Worm (Caenorhabditis elegans) whole organism, L2 larva: ENCODE results near the gene uig-1.

ENCODE experiments used
- C34F6.9 ChIP-seq: fragments of 150-350 bp; optimal IDR thresholded peaks from 2 replicates; lab custom pipeline; 2014; ENCODE audit warnings: missing biosample characterization, missing genetic modification characterization
- F13H6.1 ChIP-seq: sonication (generic microtip); optimal IDR thresholded peaks from 2 replicates; lab custom pipeline; 2016; ENCODE audit warnings: missing genetic modification characterization, missing compliant biosample characterization
- R02D3.7 ChIP-seq: fragments of 150-350 bp; optimal IDR thresholded peaks from 2 replicates; lab custom pipeline; 2014; ENCODE audit warnings: missing biosample characterization, missing genetic modification characterization
- ZK546.5 ChIP-seq: sonication (generic microtip); optimal IDR thresholded peaks from 2 replicates; lab custom pipeline; 2017; ENCODE audit warnings: missing biosample characterization, missing genetic modification characterization
- alr-1 ChIP-seq: fragments of 150-350 bp; optimal IDR thresholded peaks from 2 replicates; lab custom pipeline; 2014; ENCODE audit warnings: missing biosample characterization, missing genetic modification characterization
- ama-1 ChIP-seq: fragments of 150-350 bp; optimal IDR thresholded peaks from 2 replicates; lab custom pipeline; 2018; ENCODE audit warnings: inconsistent platforms
- blmp-1 ChIP-seq: sonication (generic microtip); optimal IDR thresholded peaks from 2 replicates; lab custom pipeline; 2017; ENCODE audit warnings: missing genetic modification characterization, mild to moderate bottlenecking, missing compliant biosample characterization, antibody characterized with exemption, moderate library complexity; ENCODE audit not compliant: insufficient read depth
- ceh-16 ChIP-seq: fragments of 150-350 bp; optimal IDR thresholded peaks from 2 replicates; lab custom pipeline; 2014; ENCODE audit warnings: missing biosample characterization, missing genetic modification characterization
- crh-2 ChIP-seq: sonication (generic microtip); optimal IDR thresholded peaks from 2 replicates; lab custom pipeline; 2017; ENCODE audit warnings: missing biosample characterization, missing genetic modification characterization
- dmd-4 ChIP-seq: sonication (generic microtip); optimal IDR thresholded peaks from 2 replicates; lab custom pipeline; 2017; ENCODE audit warnings: missing biosample characterization, missing genetic modification characterization
- egl-27 ChIP-seq: sonication (generic microtip); optimal IDR thresholded peaks from 3 replicates; lab custom pipeline; 2017; ENCODE audit warnings: missing biosample characterization, missing genetic modification reagents, missing genetic modification characterization
- elt-1 ChIP-seq: fragments of 150-350 bp; optimal IDR thresholded peaks from 2 replicates; lab custom pipeline; 2014; ENCODE audit warnings: missing biosample characterization, missing genetic modification characterization
- elt-3 ChIP-seq: sonication (generic microtip); optimal IDR thresholded peaks from 2 replicates; lab custom pipeline; 2017; ENCODE audit warnings: missing biosample characterization, missing genetic modification characterization
- fos-1 ChIP-seq: fragments of 150-350 bp; optimal IDR thresholded peaks from 2 replicates; lab custom pipeline; 2014; ENCODE audit warnings: missing biosample characterization, missing genetic modification characterization
- gmeb-1 ChIP-seq: fragments of 150-350 bp; optimal IDR thresholded peaks from 2 replicates; lab custom pipeline; 2014; ENCODE audit warnings: missing biosample characterization, missing genetic modification characterization
- lin-13 ChIP-seq: fragments of 150-350 bp; optimal IDR thresholded peaks from 2 replicates; lab custom pipeline; 2014; ENCODE audit warnings: missing biosample characterization, missing genetic modification reagents, missing genetic modification characterization
- lin-39 ChIP-seq: fragments of 150-350 bp; optimal IDR thresholded peaks from 2 replicates; lab custom pipeline; 2014; ENCODE audit warnings: missing biosample characterization, missing genetic modification reagents, missing genetic modification characterization
- lsy-2 ChIP-seq, 2 experiments: fragments of 150-350 bp in 1 of 2; sonication (generic microtip) in 1 of 2; optimal IDR thresholded peaks; 2 replicates each; lab custom pipeline; 2014 to 2017; ENCODE audit warnings: missing biosample characterization in 2 of 2, missing genetic modification characterization in 2 of 2
- mab-5 ChIP-seq: fragments of 150-350 bp; optimal IDR thresholded peaks from 2 replicates; lab custom pipeline; 2014; ENCODE audit warnings: missing biosample characterization, missing genetic modification characterization
- mdl-1 ChIP-seq, 2 experiments: fragments of 150-350 bp in 1 of 2; sonication (generic microtip) in 1 of 2; optimal IDR thresholded peaks; 2 replicates each; lab custom pipeline; 2017; ENCODE audit warnings: missing biosample characterization in 2 of 2, missing genetic modification characterization in 2 of 2
- nhr-11 ChIP-seq: fragments of 150-350 bp; optimal IDR thresholded peaks from 2 replicates; lab custom pipeline; 2014; ENCODE audit warnings: missing biosample characterization, missing genetic modification characterization
- nhr-12 ChIP-seq: fragments of 150-350 bp; optimal IDR thresholded peaks from 2 replicates; lab custom pipeline; 2014; ENCODE audit warnings: missing biosample characterization, missing genetic modification characterization
- nhr-129 ChIP-seq: fragments of 150-350 bp; optimal IDR thresholded peaks from 2 replicates; lab custom pipeline; 2014; ENCODE audit warnings: missing biosample characterization, missing genetic modification characterization
- nhr-21 ChIP-seq: fragments of 150-350 bp; optimal IDR thresholded peaks from 2 replicates; lab custom pipeline; 2014; ENCODE audit warnings: missing biosample characterization, missing genetic modification characterization
- nhr-237 ChIP-seq: fragments of 150-350 bp; optimal IDR thresholded peaks from 2 replicates; lab custom pipeline; 2014; ENCODE audit warnings: missing biosample characterization, missing genetic modification characterization
- nhr-25 ChIP-seq: fragments of 150-350 bp; sonication (generic microtip); optimal IDR thresholded peaks from 3 replicates; lab custom pipeline; 2014; ENCODE audit warnings: missing biosample characterization, missing genetic modification characterization
- nhr-6 ChIP-seq: fragments of 150-350 bp; optimal IDR thresholded peaks from 2 replicates; lab custom pipeline; 2014; ENCODE audit warnings: missing biosample characterization, missing genetic modification characterization
- peb-1 ChIP-seq: fragments of 150-350 bp; optimal IDR thresholded peaks from 2 replicates; lab custom pipeline; 2014; ENCODE audit warnings: missing biosample characterization, missing genetic modification characterization
- skn-1 ChIP-seq: sonication (generic microtip); optimal IDR thresholded peaks from 2 replicates; lab custom pipeline; 2017; ENCODE audit warnings: missing biosample characterization, missing genetic modification characterization
- sma-3 ChIP-seq: sonication (generic microtip); optimal IDR thresholded peaks from 2 replicates; lab custom pipeline; 2016; ENCODE audit warnings: missing genetic modification reagents, missing genetic modification characterization, missing compliant biosample characterization
- sma-9 ChIP-seq, 2 experiments: fragments of 150-350 bp in 1 of 2; sonication (generic microtip) in 1 of 2; optimal IDR thresholded peaks; 2 replicates each; lab custom pipeline; 2014 to 2016; ENCODE audit warnings: missing genetic modification characterization in 2 of 2, mild to moderate bottlenecking in 1 of 2, missing biosample characterization in 1 of 2, missing compliant biosample characterization in 1 of 2, missing genetic modification reagents in 1 of 2, moderate library complexity in 1 of 2
- snpc-4 ChIP-seq: fragments of 150-350 bp; optimal IDR thresholded peaks from 2 replicates; lab custom pipeline; 2014; ENCODE audit warnings: missing biosample characterization, missing genetic modification characterization
- unc-39 ChIP-seq: fragments of 150-350 bp; optimal IDR thresholded peaks from 2 replicates; lab custom pipeline; 2014; ENCODE audit warnings: missing biosample characterization, missing genetic modification characterization
- unc-55 ChIP-seq: fragments of 150-350 bp; sonication (generic microtip); optimal IDR thresholded peaks from 3 replicates; lab custom pipeline; 2014; ENCODE audit warnings: missing biosample characterization, missing genetic modification reagents, missing genetic modification characterization
- unc-62 ChIP-seq: fragments of 150-350 bp; optimal IDR thresholded peaks from 2 replicates; lab custom pipeline; 2014; ENCODE audit warnings: missing biosample characterization, missing genetic modification reagents, missing genetic modification characterization
- ztf-1 ChIP-seq: fragments of 200-800 bp; sonication (Bioruptor generic); conservative IDR thresholded peaks from 2 replicates; pipeline ENCODE4 v1.3.6; 2022; ENCODE audit warnings: missing genetic modification characterization, missing compliant biosample characterization
- ztf-4 ChIP-seq: fragments of 150-350 bp; optimal IDR thresholded peaks from 2 replicates; lab custom pipeline; 2014; ENCODE audit warnings: missing biosample characterization, missing genetic modification characterization

Gene uig-1

DNA sequence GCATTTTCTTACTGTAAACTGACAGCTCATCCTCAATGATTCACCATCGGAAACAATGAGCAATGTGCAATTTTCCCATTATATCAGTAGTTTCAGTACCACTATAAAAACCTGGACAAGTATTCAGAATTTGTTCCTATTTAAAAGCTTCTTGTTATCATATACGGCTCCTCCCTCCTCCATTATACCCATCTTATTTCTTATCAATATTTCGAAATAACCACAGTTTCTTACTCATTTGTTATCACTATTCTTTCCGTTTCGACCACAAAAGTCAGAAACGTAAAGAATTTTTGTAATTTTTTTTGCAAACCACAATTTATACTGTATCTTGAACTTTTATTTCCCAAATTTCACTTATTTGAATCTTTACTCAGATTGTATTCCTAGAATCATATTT, 27.7 kb downstream of the uig-1 start:
- TF ChIP-seq fos-1 (peak; percentile 97), lin-39 (tag; lab: Kevin White, UChicago) (no peak), egl-27 (tag; lab: Kevin White, UChicago) (no peak), crh-2 (tag; lab: Kevin White, UChicago) (peak; percentile 14), lin-13 (GFP tag; lab: Kevin White, UChicago) (no peak), unc-62 (GFP tag; lab: Kevin White, UChicago) (no peak), nhr-129 (tag; lab: Kevin White, UChicago) (no peak), sma-9 (GFP tag; optimal IDR thresholded peaks at IDR 0.05; lab: Kevin White, UChicago) (no peak), sma-9 (tag; optimal IDR thresholded peaks at IDR 0.05; lab: Kevin White, UChicago) (no peak)

- TF ChIP-seq snpc-4 (tag; lab: Kevin White, UChicago), result no peak
- no peak for TF ChIP-seq F13H6.1 (tag; lab: Kevin White, UChicago)
- TF ChIP-seq nhr-129 (tag; lab: Kevin White, UChicago), result no peak
- TF ChIP-seq fos-1, result peak; percentile 57
- no peak for TF ChIP-seq alr-1 (tag; lab: Kevin White, UChicago)
These were observed 29.1 kb downstream of the uig-1 start for ce11 chrV:13266630-13267029.

ce11 chrV:13265628-13266027, 30.1 kb downstream of the uig-1 start:
- TF ChIP-seq mab-5 (tag; lab: Kevin White, UChicago), result no peak
- TF ChIP-seq snpc-4 (tag; lab: Kevin White, UChicago), result no peak
- no peak for TF ChIP-seq blmp-1 (tag; lab: Kevin White, UChicago)
- no peak for TF ChIP-seq unc-62 (GFP tag; lab: Kevin White, UChicago)
- no peak for TF ChIP-seq skn-1 (tag; lab: Kevin White, UChicago)
- TF ChIP-seq nhr-12, result no peak
- no peak for TF ChIP-seq crh-2 (tag; lab: Kevin White, UChicago)
- no peak for TF ChIP-seq lin-39 (tag; lab: Kevin White, UChicago)
- TF ChIP-seq ztf-4 (tag; lab: Kevin White, UChicago), result no peak
- TF ChIP-seq dmd-4 (tag; lab: Kevin White, UChicago), result no peak
- no peak for TF ChIP-seq ZK546.5 (tag; lab: Kevin White, UChicago)
- no peak for TF ChIP-seq elt-1 (tag; lab: Kevin White, UChicago)
- TF ChIP-seq nhr-25 (tag; lab: Kevin White, UChicago), result no peak
- no peak for TF ChIP-seq ztf-1 (GFP tag; lab: Robert Waterston, UW)
- no peak for TF ChIP-seq unc-55 (GFP tag; lab: Kevin White, UChicago)
- no peak for TF ChIP-seq nhr-11 (tag; lab: Kevin White, UChicago)
- no peak for TF ChIP-seq C34F6.9
- TF ChIP-seq fos-1, result no peak

ce11 chrV:13264245-13264644, 31.5 kb downstream of the uig-1 start, which contains the start of gene zip-5:
Gene zip-5, plus strand, starts transcription at chrV:13264545.
- TF ChIP-seq ZK546.5 (tag; lab: Kevin White, UChicago) (no peak), nhr-12 (no peak), nhr-25 (tag; lab: Kevin White, UChicago) (no peak), nhr-237 (tag; lab: Kevin White, UChicago) (no peak), crh-2 (tag; lab: Kevin White, UChicago) (no peak), elt-3 (tag; lab: Kevin White, UChicago) (no peak), lsy-2 (tag; optimal IDR thresholded peaks at IDR 0.05; lab: Kevin White, UChicago) (no peak), ztf-4 (tag; lab: Kevin White, UChicago) (no peak), mdl-1 (tag; optimal IDR thresholded peaks at IDR 0.05; lab: Kevin White, UChicago) (no peak), ceh-16 (no peak), sma-9 (GFP tag; optimal IDR thresholded peaks at IDR 0.05; lab: Kevin White, UChicago) (no peak), sma-9 (tag; optimal IDR thresholded peaks at IDR 0.05; lab: Kevin White, UChicago) (no peak), F13H6.1 (tag; lab: Kevin White, UChicago) (no peak), unc-39 (tag; lab: Kevin White, UChicago) (no peak), alr-1 (tag; lab: Kevin White, UChicago) (no peak), unc-62 (GFP tag; lab: Kevin White, UChicago) (no peak)

DNA sequence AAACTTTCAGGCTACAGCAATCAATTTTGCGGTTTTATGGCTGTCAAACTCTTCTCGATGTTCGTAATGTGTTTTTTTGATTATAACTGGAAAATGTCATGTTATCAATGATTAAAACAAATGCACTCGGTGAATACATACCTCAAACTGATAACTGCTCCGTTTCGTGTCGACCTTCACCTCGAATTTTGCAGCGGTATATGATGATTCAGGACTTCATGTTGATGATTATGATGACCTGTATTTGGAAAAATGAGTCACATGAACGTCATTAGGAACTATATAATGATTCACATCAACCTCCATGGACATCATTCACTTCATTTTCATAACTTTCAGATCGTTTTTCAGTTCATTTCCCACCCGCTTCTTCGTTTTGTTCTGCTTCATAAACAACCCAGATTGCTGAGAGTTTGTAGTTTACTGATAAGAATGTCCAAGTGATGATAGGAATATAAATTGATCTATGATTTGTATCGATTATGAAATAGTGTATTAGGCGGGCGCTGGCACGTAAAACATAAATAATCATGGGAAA, 32.9 kb downstream of the uig-1 start:
- TF ChIP-seq peb-1 (tag; lab: Kevin White, UChicago) (no peak), gmeb-1 (tag; lab: Kevin White, UChicago) (no peak), sma-3 (GFP tag; lab: Kevin White, UChicago) (no peak), nhr-6 (tag; lab: Kevin White, UChicago) (no peak), alr-1 (tag; lab: Kevin White, UChicago) (no peak), nhr-21 (tag; lab: Kevin White, UChicago) (no peak), sma-9 (GFP tag; optimal IDR thresholded peaks at IDR 0.05; lab: Kevin White, UChicago) (peak; percentile 18), sma-9 (tag; optimal IDR thresholded peaks at IDR 0.05; lab: Kevin White, UChicago) (no peak), ama-1 (lab: Kevin White, UChicago) (no peak), R02D3.7 (tag; lab: Kevin White, UChicago) (no peak), unc-39 (tag; lab: Kevin White, UChicago) (no peak), fos-1 (peak; percentile 72)
